Fruit fly (Drosophila melanogaster) whole organism, embryonic: ENCODE results near the gene CG16749.

Source experiments
- Aef1 ChIP-seq: fragments of 200-800 bp; sonication (Bioruptor generic); IDR thresholded peaks from 3 replicates; pipeline ENCODE4 v1.3.6; 2022; ENCODE audit warnings: missing biosample characterization, missing genetic modification characterization
- Asciz ChIP-seq: fragments of 200-800 bp; sonication (Bioruptor generic); optimal IDR thresholded peaks from 2 replicates; lab custom pipeline; 2017; ENCODE audit warnings: missing biosample characterization, mild to moderate bottlenecking, missing genetic modification characterization, missing genetic modification reagents
- Bgb ChIP-seq: fragments of 200-800 bp; sonication (Bioruptor generic); IDR thresholded peaks from 2 replicates; pipeline ENCODE4 v1.3.6; 2022; ENCODE audit warnings: missing biosample characterization, missing genetic modification characterization; ENCODE audit not compliant: partially characterized antibody
- CG10321 ChIP-seq: fragments of 200-800 bp; sonication (Bioruptor generic); IDR thresholded peaks from 2 replicates; pipeline ENCODE4 v1.3.6; 2022; ENCODE audit warnings: missing biosample characterization, missing genetic modification characterization
- CG10543 ChIP-seq: fragments of 200-800 bp; sonication (Bioruptor generic); optimal IDR thresholded peaks from 3 replicates; lab custom pipeline; 2017; ENCODE audit warnings: missing biosample characterization, mild to moderate bottlenecking, missing genetic modification characterization, moderate library complexity
- CG11398 ChIP-seq: fragments of 200-800 bp; sonication (Bioruptor generic); optimal IDR thresholded peaks from 2 replicates; lab custom pipeline; 2016; ENCODE audit warnings: missing biosample characterization, missing genetic modification characterization
- CG11560 ChIP-seq: fragments of 200-800 bp; sonication (Bioruptor generic); IDR thresholded peaks from 3 replicates; pipeline ENCODE4 v1.3.6; 2022; ENCODE audit warnings: missing biosample characterization, missing genetic modification characterization
- CG13775 ChIP-seq: fragments of 200-800 bp; sonication (Bioruptor generic); optimal IDR thresholded peaks from 3 replicates; lab custom pipeline; 2017; ENCODE audit warnings: missing biosample characterization, mild to moderate bottlenecking, missing genetic modification characterization
- CG13894 ChIP-seq: fragments of 200-800 bp; sonication (Bioruptor generic); optimal IDR thresholded peaks from 3 replicates; lab custom pipeline; 2018; ENCODE audit warnings: missing biosample characterization, mild to moderate bottlenecking, missing genetic modification characterization, moderate library complexity
- CG15269 ChIP-seq: fragments of 200-800 bp; sonication (Bioruptor generic); optimal IDR thresholded peaks from 2 replicates; lab custom pipeline; 2018; ENCODE audit warnings: missing biosample characterization, mild to moderate bottlenecking, missing genetic modification characterization, moderate library complexity
- CG16779 ChIP-seq: fragments of 200-800 bp; sonication (Bioruptor generic); IDR thresholded peaks from 2 replicates; pipeline ENCODE4 v1.3.6; 2022; ENCODE audit warnings: missing biosample characterization, missing genetic modification characterization
- CG17361 ChIP-seq: fragments of 200-800 bp; sonication (Bioruptor generic); IDR thresholded peaks from 3 replicates; pipeline ENCODE4 v1.3.6; 2022; ENCODE audit warnings: missing biosample characterization, missing genetic modification characterization
- CG18599 ChIP-seq: fragments of 200-800 bp; sonication (Bioruptor generic); optimal IDR thresholded peaks from 3 replicates; lab custom pipeline; 2017; ENCODE audit warnings: missing biosample characterization, missing genetic modification characterization, mild to moderate bottlenecking, moderate library complexity, missing genetic modification reagents
- CG2199 ChIP-seq: fragments of 200-800 bp; sonication (Bioruptor generic); IDR thresholded peaks from 3 replicates; pipeline ENCODE4 v1.3.6; 2022; ENCODE audit warnings: missing biosample characterization, missing genetic modification characterization
- CG30403 ChIP-seq: fragments of 200-800 bp; sonication (Bioruptor generic); optimal IDR thresholded peaks from 3 replicates; lab custom pipeline; 2016; ENCODE audit warnings: missing biosample characterization, missing genetic modification characterization
- CG30431 ChIP-seq: fragments of 200-800 bp; sonication (Bioruptor generic); optimal IDR thresholded peaks from 2 replicates; lab custom pipeline; 2017; ENCODE audit warnings: missing biosample characterization, missing genetic modification characterization
- CG31224 ChIP-seq: fragments of 200-800 bp; sonication (Bioruptor generic); IDR thresholded peaks from 2 replicates; pipeline ENCODE4 v1.3.6; 2022; ENCODE audit warnings: missing biosample characterization, missing genetic modification characterization
- CG3407 ChIP-seq: fragments of 200-800 bp; sonication (Bioruptor generic); optimal IDR thresholded peaks from 2 replicates; lab custom pipeline; 2018; ENCODE audit warnings: missing biosample characterization, mild to moderate bottlenecking, missing genetic modification characterization
- CG34224 ChIP-seq: fragments of 200-800 bp; sonication (Bioruptor generic); IDR thresholded peaks from 3 replicates; pipeline ENCODE4 v1.3.6; 2022; ENCODE audit warnings: missing biosample characterization, missing genetic modification characterization; ENCODE audit not compliant: partially characterized antibody
- CG4360 ChIP-seq: fragments of 200-800 bp; sonication (Bioruptor generic); IDR thresholded peaks from 2 replicates; pipeline ENCODE4 v1.3.6; 2022; ENCODE audit warnings: missing biosample characterization, missing genetic modification characterization
- CG6854 ChIP-seq: fragments of 200-800 bp; sonication (Bioruptor generic); optimal IDR thresholded peaks from 3 replicates; lab custom pipeline; 2017; ENCODE audit warnings: missing biosample characterization, mild to moderate bottlenecking, missing genetic modification characterization
- CG7271 ChIP-seq: fragments of 200-800 bp; sonication (Bioruptor generic); optimal IDR thresholded peaks from 2 replicates; lab custom pipeline; 2018; ENCODE audit warnings: missing biosample characterization, mild to moderate bottlenecking, missing genetic modification characterization, moderate library complexity
- CG7786 ChIP-seq: fragments of 200-800 bp; sonication (Bioruptor generic); optimal IDR thresholded peaks from 2 replicates; lab custom pipeline; 2016; ENCODE audit warnings: missing biosample characterization, missing genetic modification characterization
- CG8478 ChIP-seq: fragments of >200 bp; optimal IDR thresholded peaks from 2 replicates; lab custom pipeline; 2018
- Dbx ChIP-seq: fragments of 200-800 bp; sonication (Bioruptor generic); IDR thresholded peaks from 3 replicates; pipeline ENCODE4 v1.3.6; 2022; ENCODE audit warnings: missing biosample characterization, missing genetic modification characterization
- Dref ChIP-seq: fragments of 200-800 bp; sonication (Bioruptor generic); IDR thresholded peaks from 2 replicates; pipeline ENCODE4 v1.3.6; 2022; ENCODE audit warnings: missing biosample characterization, missing genetic modification characterization
- H15 ChIP-seq: fragments of 200-800 bp; sonication (Bioruptor generic); IDR thresholded peaks from 3 replicates; pipeline ENCODE4 v1.3.6; 2022; ENCODE audit warnings: missing biosample characterization, missing genetic modification characterization
- Meics ChIP-seq: fragments of 200-800 bp; sonication (Bioruptor generic); optimal IDR thresholded peaks from 2 replicates; lab custom pipeline; 2017; ENCODE audit warnings: missing biosample characterization, mild to moderate bottlenecking, missing genetic modification characterization
- NK7.1 ChIP-seq: fragments of 200-800 bp; sonication (Bioruptor generic); optimal IDR thresholded peaks from 3 replicates; lab custom pipeline; 2016; ENCODE audit warnings: missing biosample characterization, missing genetic modification characterization
- Oli ChIP-seq: fragments of 200-800 bp; sonication (Bioruptor generic); optimal IDR thresholded peaks from 2 replicates; lab custom pipeline; 2018; ENCODE audit warnings: missing biosample characterization, mild to moderate bottlenecking, missing genetic modification characterization, moderate library complexity
- Ptx1 ChIP-seq: fragments of 200-800 bp; sonication (Bioruptor generic); IDR thresholded peaks from 2 replicates; pipeline ENCODE4 v1.3.6; 2022; ENCODE audit warnings: missing biosample characterization, missing genetic modification characterization
- Spps ChIP-seq: fragments of 200-800 bp; sonication (Bioruptor generic); optimal IDR thresholded peaks from 2 replicates; lab custom pipeline; 2018; ENCODE audit warnings: missing biosample characterization, mild to moderate bottlenecking, missing genetic modification characterization
- amos ChIP-seq: fragments of 200-800 bp; sonication (Bioruptor generic); IDR thresholded peaks from 2 replicates; pipeline ENCODE4 v1.3.6; 2022; ENCODE audit warnings: missing biosample characterization, missing genetic modification characterization; ENCODE audit not compliant: partially characterized antibody
- ash1 ChIP-seq: fragments of 200-800 bp; sonication (Bioruptor generic); optimal IDR thresholded peaks from 2 replicates; lab custom pipeline; 2018; ENCODE audit warnings: missing biosample characterization, mild to moderate bottlenecking, missing genetic modification characterization
- bcd ChIP-seq: fragments of 200-800 bp; sonication (Bioruptor generic); optimal IDR thresholded peaks from 2 replicates; lab custom pipeline; 2017; ENCODE audit warnings: missing biosample characterization, mild to moderate bottlenecking, missing genetic modification characterization
- bowl ChIP-seq: fragments of 200-800 bp; sonication (Bioruptor generic); IDR thresholded peaks from 2 replicates; pipeline ENCODE4 v1.3.6; 2022; ENCODE audit warnings: missing biosample characterization, missing genetic modification characterization
- fd3F ChIP-seq: fragments of 200-800 bp; sonication (Bioruptor generic); optimal IDR thresholded peaks from 2 replicates; lab custom pipeline; 2018; ENCODE audit warnings: missing biosample characterization, mild to moderate bottlenecking, missing genetic modification characterization, moderate library complexity
- grn ChIP-seq: fragments of 200-800 bp; sonication (Bioruptor generic); optimal IDR thresholded peaks from 3 replicates; lab custom pipeline; 2017; ENCODE audit warnings: missing biosample characterization, missing genetic modification characterization
- hbn ChIP-seq: fragments of 200-800 bp; sonication (Bioruptor generic); IDR thresholded peaks from 2 replicates; pipeline ENCODE4 v1.3.6; 2022; ENCODE audit warnings: missing biosample characterization, missing genetic modification characterization; ENCODE audit not compliant: partially characterized antibody
- inv ChIP-seq: fragments of 200-800 bp; sonication (Bioruptor generic); IDR thresholded peaks from 2 replicates; pipeline ENCODE4 v1.3.6; 2022; ENCODE audit warnings: missing biosample characterization, missing genetic modification characterization; ENCODE audit not compliant: partially characterized antibody
- ken ChIP-seq: fragments of 200-800 bp; sonication (Bioruptor generic); IDR thresholded peaks from 3 replicates; pipeline ENCODE4 v1.3.6; 2022; ENCODE audit warnings: missing biosample characterization, missing genetic modification characterization
- lbe ChIP-seq: fragments of 200-800 bp; sonication (Bioruptor generic); optimal IDR thresholded peaks from 2 replicates; lab custom pipeline; 2016; ENCODE audit warnings: missing biosample characterization, mild to moderate bottlenecking, missing genetic modification characterization
- lola ChIP-seq, 3 experiments: fragments of >200 bp in 2 of 3; fragments of 200-800 bp in 1 of 3; sonication (Bioruptor generic) in 1 of 3; optimal IDR thresholded peaks; 2 replicates each; lab custom pipeline; 2017 to 2019; ENCODE audit warnings: missing biosample characterization in 3 of 3, missing genetic modification characterization in 3 of 3, mild to moderate bottlenecking in 1 of 3, moderate library complexity in 1 of 3
- nom ChIP-seq: fragments of 200-800 bp; sonication (Bioruptor generic); optimal IDR thresholded peaks from 2 replicates; lab custom pipeline; 2017; ENCODE audit warnings: missing biosample characterization, missing genetic modification characterization, mild to moderate bottlenecking, moderate library complexity, missing genetic modification reagents
- otp ChIP-seq: fragments of 200-800 bp; sonication (Bioruptor generic); IDR thresholded peaks from 3 replicates; pipeline ENCODE4, ENCODE4 v1.3.6; 2022; ENCODE audit warnings: missing biosample characterization, missing genetic modification characterization
- pb ChIP-seq: fragments of 200-800 bp; sonication (Bioruptor generic); optimal IDR thresholded peaks from 3 replicates; lab custom pipeline; 2016; ENCODE audit warnings: missing biosample characterization, missing genetic modification characterization
- tup ChIP-seq: fragments of 200-800 bp; sonication (Bioruptor generic); optimal IDR thresholded peaks from 2 replicates; lab custom pipeline; 2016; ENCODE audit warnings: missing biosample characterization, mild to moderate bottlenecking, missing genetic modification characterization, moderate library complexity
- unpg ChIP-seq: fragments of 200-800 bp; sonication (Bioruptor generic); optimal IDR thresholded peaks from 3 replicates; lab custom pipeline; 2018; ENCODE audit warnings: missing biosample characterization, mild to moderate bottlenecking, missing genetic modification characterization, moderate library complexity

Gene CG16749

DNA sequence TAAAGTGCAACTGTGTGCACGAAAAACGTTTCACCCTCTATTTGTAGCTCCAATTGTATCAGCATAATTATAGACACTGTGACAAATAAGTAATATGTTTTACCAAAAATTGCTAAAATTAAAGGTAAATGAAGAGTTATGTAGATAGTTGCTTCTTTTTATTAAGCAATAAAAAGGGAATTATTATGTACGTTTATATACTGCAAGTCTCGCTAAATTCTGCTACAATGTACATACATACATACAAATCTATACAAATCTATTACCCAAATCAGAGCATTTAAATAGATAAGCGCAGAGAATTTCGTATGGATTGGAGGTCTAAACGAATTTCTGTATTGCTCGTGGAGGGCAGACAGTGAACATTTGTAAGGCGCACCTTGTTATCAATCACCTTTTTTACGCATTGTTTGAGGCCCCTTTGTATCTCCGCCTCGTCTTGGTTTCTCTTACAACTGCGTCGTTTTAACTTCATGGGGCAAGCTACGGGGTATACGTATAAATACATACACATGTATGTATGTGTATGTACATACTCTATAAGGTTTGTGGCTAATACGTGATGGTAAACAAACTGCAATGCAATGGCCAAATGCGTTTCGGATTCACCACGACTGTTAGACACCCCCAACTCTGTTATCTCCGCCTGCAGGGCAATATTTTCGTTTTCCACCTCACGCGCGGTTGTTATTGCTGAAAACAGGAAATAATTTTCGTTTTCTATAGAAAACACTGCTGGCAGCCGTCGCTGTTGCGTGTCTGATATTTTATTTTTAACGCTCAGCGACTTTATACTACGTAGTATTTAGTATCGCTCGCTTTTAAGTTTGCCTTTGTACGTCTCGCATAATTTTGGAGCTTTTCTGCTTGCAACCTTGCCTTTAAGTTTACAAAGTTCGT lies 7.7 kb upstream of the CG16749 start (continued):
- peak; percentile 55 for TF ChIP-seq CG15269 (tag; lab: Kevin White, UChicago)
- TF ChIP-seq unpg (GFP tag; lab: Kevin White, UChicago), result peak; percentile 77
- TF ChIP-seq ash1 (GFP tag; lab: Kevin White, UChicago), result no peak
- no peak for TF ChIP-seq NK7.1 (GFP tag; lab: Kevin White, UChicago)
- TF ChIP-seq CG13775 (GFP tag; lab: Kevin White, UChicago), result peak; percentile 57
- no peak for TF ChIP-seq CG8478 (lab: Kevin White, UChicago)
- no peak for TF ChIP-seq CG4360 (GFP tag; lab: Robert Waterston, UW)
- TF ChIP-seq CG7786, result no peak
- TF ChIP-seq otp, result peak; percentile 21; the same call in 2 of the 3 replicates
- TF ChIP-seq Bgb (GFP tag; lab: Robert Waterston, UW), result no peak; the same call in 1 of the 2 replicates
- peak; percentile 80 for TF ChIP-seq CG17361
- peak; percentile 68 for TF ChIP-seq CG30403 (GFP tag; lab: Kevin White, UChicago)
- TF ChIP-seq Meics (GFP tag; lab: Kevin White, UChicago), result peak; percentile 43
- peak; percentile 73 for TF ChIP-seq grn (GFP tag; lab: Kevin White, UChicago)
- TF ChIP-seq Ptx1 (GFP tag; lab: Robert Waterston, UW), result no peak
- TF ChIP-seq pb (GFP tag; lab: Kevin White, UChicago), result no peak
- TF ChIP-seq ken (GFP tag; lab: Robert Waterston, UW), result no peak
- no peak; the same call in 1 of the 2 replicates for TF ChIP-seq amos (GFP tag; lab: Robert Waterston, UW)
- TF ChIP-seq Aef1, result 0 out of 3 replicates have a peak, but pooled peaks have one; percentile 16
- TF ChIP-seq Asciz, result peak; percentile 77
- no peak; the same call in 1 of the 2 replicates for TF ChIP-seq CG31224
- no peak for TF ChIP-seq fd3F
- peak in 1 of 3 experiments; percentile 80 for TF ChIP-seq lola (GFP tag; optimal IDR thresholded peaks at IDR 0.05; lab: Kevin White, UChicago)
- peak; percentile 23; the same call in 1 of the 3 replicates for TF ChIP-seq Dbx
- TF ChIP-seq CG11398 (GFP tag; lab: Kevin White, UChicago), result peak; percentile 30
- peak; percentile 44 for TF ChIP-seq CG18599
- TF ChIP-seq CG30431, result no peak
- TF ChIP-seq CG10543 (GFP tag; lab: Kevin White, UChicago), result peak; percentile 56
- TF ChIP-seq CG11560 (tag; lab: Robert Waterston, UW), result no peak
- no peak for TF ChIP-seq CG7271 (tag; lab: Kevin White, UChicago)
- TF ChIP-seq CG34224 (GFP tag; lab: Robert Waterston, UW), result no peak
- TF ChIP-seq lbe (GFP tag; lab: Kevin White, UChicago), result no peak
- TF ChIP-seq H15 (GFP tag; lab: Robert Waterston, UW), result no peak
- no peak for TF ChIP-seq CG10321 (GFP tag; lab: Robert Waterston, UW)
- TF ChIP-seq CG3407, result peak; percentile 68
- peak; percentile 67 for TF ChIP-seq Oli (tag; lab: Kevin White, UChicago)
- TF ChIP-seq hbn, result no peak
- TF ChIP-seq inv, result no peak
- TF ChIP-seq Spps (tag; lab: Kevin White, UChicago), result peak; percentile 76
- TF ChIP-seq bowl (GFP tag; lab: Robert Waterston, UW), result no peak
- no peak for TF ChIP-seq CG13894 (tag; lab: Kevin White, UChicago)
- peak; percentile 88 for TF ChIP-seq CG2199
- TF ChIP-seq CG16779 (GFP tag; lab: Robert Waterston, UW), result no peak
- TF ChIP-seq nom, result no peak
- TF ChIP-seq tup (GFP tag; lab: Kevin White, UChicago), result peak; percentile 44
- no peak for TF ChIP-seq CG6854 (GFP tag; lab: Kevin White, UChicago)
- TF ChIP-seq bcd (GFP tag; lab: Kevin White, UChicago), result peak; percentile 24
- TF ChIP-seq Dref (GFP tag; lab: Robert Waterston, UW), result no peak
